Fruit fly (Drosophila melanogaster) whole organism, embryonic: ENCODE results near the gene crol.

Experiments used
- ATbp ChIP-seq: fragments of 200-800 bp; sonication (Bioruptor generic); optimal IDR thresholded peaks from 2 replicates; lab custom pipeline; 2017; ENCODE audit warnings: missing biosample characterization, mild to moderate bottlenecking, missing genetic modification characterization, missing genetic modification reagents
- Atf3 ChIP-seq: fragments of 200-800 bp; sonication (Bioruptor generic); optimal IDR thresholded peaks from 3 replicates; lab custom pipeline; 2016; ENCODE audit warnings: missing biosample characterization, missing genetic modification characterization
- C15 ChIP-seq: fragments of 200-800 bp; sonication (Bioruptor generic); IDR thresholded peaks from 3 replicates; pipeline ENCODE4 v1.3.6; 2022; ENCODE audit warnings: missing biosample characterization, missing genetic modification characterization
- CG10959 ChIP-seq: fragments of 200-800 bp; sonication (Bioruptor generic); IDR thresholded peaks from 2 replicates; pipeline ENCODE4 v1.3.6; 2022; ENCODE audit warnings: missing biosample characterization, missing genetic modification characterization
- CG12071 ChIP-seq: fragments of 200-800 bp; sonication (Bioruptor generic); optimal IDR thresholded peaks from 3 replicates; lab custom pipeline; 2018; ENCODE audit warnings: missing biosample characterization, mild to moderate bottlenecking, missing genetic modification characterization
- CG1233 ChIP-seq: fragments of 200-800 bp; sonication (Bioruptor generic); optimal IDR thresholded peaks from 4 replicates; lab custom pipeline; 2018; ENCODE audit warnings: missing biosample characterization, mild to moderate bottlenecking, missing genetic modification characterization
- CG13424 ChIP-seq: fragments of 200-800 bp; sonication (Bioruptor generic); optimal IDR thresholded peaks from 2 replicates; lab custom pipeline; 2019; ENCODE audit warnings: missing biosample characterization, mild to moderate bottlenecking, missing genetic modification characterization, moderate library complexity
- CG1529 ChIP-seq: fragments of 200-800 bp; sonication (Bioruptor generic); optimal IDR thresholded peaks from 3 replicates; lab custom pipeline; 2018; ENCODE audit warnings: missing biosample characterization, missing genetic modification characterization
- CG15479 ChIP-seq: fragments of 200-800 bp; sonication (Bioruptor generic); optimal IDR thresholded peaks from 3 replicates; lab custom pipeline; 2019; ENCODE audit warnings: missing biosample characterization, mild to moderate bottlenecking, missing genetic modification characterization, moderate library complexity
- CG17361 ChIP-seq: fragments of 200-800 bp; sonication (Bioruptor generic); IDR thresholded peaks from 3 replicates; pipeline ENCODE4 v1.3.6; 2022; ENCODE audit warnings: missing biosample characterization, missing genetic modification characterization
- CG1832 ChIP-seq: fragments of 200-800 bp; sonication (Bioruptor generic); optimal IDR thresholded peaks from 2 replicates; lab custom pipeline; 2017; ENCODE audit warnings: missing biosample characterization, mild to moderate bottlenecking, missing genetic modification characterization, inconsistent platforms
- CG2889 ChIP-seq: fragments of 200-800 bp; sonication (Bioruptor generic); IDR thresholded peaks from 3 replicates; pipeline ENCODE4 v1.3.6; 2022; ENCODE audit warnings: missing biosample characterization, missing genetic modification characterization
- CG4328 ChIP-seq: fragments of 200-800 bp; sonication (Bioruptor generic); optimal IDR thresholded peaks from 3 replicates; lab custom pipeline; 2017; ENCODE audit warnings: missing biosample characterization, missing genetic modification reagents, missing genetic modification characterization
- CG4404 ChIP-seq: fragments of 200-800 bp; sonication (Bioruptor generic); IDR thresholded peaks from 2 replicates; pipeline ENCODE4 v1.3.6; 2022; ENCODE audit warnings: missing biosample characterization, missing genetic modification characterization
- CG6254 ChIP-seq: fragments of 200-800 bp; sonication (Bioruptor generic); optimal IDR thresholded peaks from 3 replicates; lab custom pipeline; 2017; ENCODE audit warnings: mild to moderate bottlenecking, missing biosample characterization, missing genetic modification reagents, missing genetic modification characterization
- CG7357 ChIP-seq: fragments of 200-800 bp; sonication (Bioruptor generic); IDR thresholded peaks from 3 replicates; pipeline ENCODE4 v1.3.6; 2022; ENCODE audit warnings: missing biosample characterization, missing genetic modification characterization
- ERR ChIP-seq: fragments of 200-800 bp; sonication (Bioruptor generic); optimal IDR thresholded peaks from 2 replicates; lab custom pipeline; 2016; ENCODE audit warnings: missing biosample characterization, missing genetic modification characterization
- HLH4C ChIP-seq: fragments of 200-800 bp; sonication (Bioruptor generic); IDR thresholded peaks from 3 replicates; pipeline ENCODE4 v1.3.6; 2022; ENCODE audit warnings: missing biosample characterization, missing genetic modification characterization; ENCODE audit not compliant: partially characterized antibody
- HmgZ ChIP-seq: fragments of 200-800 bp; sonication (Bioruptor generic); optimal IDR thresholded peaks from 2 replicates; lab custom pipeline; 2018; ENCODE audit warnings: missing biosample characterization, mild to moderate bottlenecking, missing genetic modification characterization
- Hr78 ChIP-seq, 2 experiments: fragments of 200-800 bp in 1 of 2; fragments of >200 bp in 1 of 2; sonication (Bioruptor generic) in 1 of 2; optimal IDR thresholded peaks; 2 replicates each; lab custom pipeline; 2017 to 2019; ENCODE audit warnings: missing biosample characterization in 2 of 2, missing genetic modification characterization in 2 of 2, mild to moderate bottlenecking in 1 of 2, moderate library complexity in 1 of 2
- Lhr ChIP-seq: fragments of 200-800 bp; sonication (Bioruptor generic); optimal IDR thresholded peaks from 3 replicates; lab custom pipeline; 2017; ENCODE audit warnings: mild to moderate bottlenecking, missing biosample characterization, missing genetic modification reagents, missing genetic modification characterization
- Lim3 ChIP-seq: fragments of 200-800 bp; sonication (Bioruptor generic); IDR thresholded peaks from 2 replicates; pipeline ENCODE4 v1.3.6; 2022; ENCODE audit warnings: missing biosample characterization, missing genetic modification characterization
- Ptx1 ChIP-seq: fragments of 200-800 bp; sonication (Bioruptor generic); IDR thresholded peaks from 2 replicates; pipeline ENCODE4 v1.3.6; 2022; ENCODE audit warnings: missing biosample characterization, missing genetic modification characterization
- Rx ChIP-seq: fragments of 200-800 bp; sonication (Bioruptor generic); IDR thresholded peaks from 2 replicates; pipeline ENCODE4 v1.3.6; 2022; ENCODE audit warnings: missing biosample characterization, missing genetic modification characterization
- Scr ChIP-seq: fragments of 200-800 bp; sonication (Bioruptor generic); IDR thresholded peaks from 2 replicates; pipeline ENCODE4 v1.3.6; 2022; ENCODE audit warnings: missing biosample characterization, missing genetic modification characterization; ENCODE audit not compliant: partially characterized antibody
- Sry-δ ChIP-seq: fragments of 200-800 bp; sonication (Bioruptor generic); optimal IDR thresholded peaks from 2 replicates; lab custom pipeline; 2016; ENCODE audit warnings: missing biosample characterization, missing genetic modification characterization
- az2 ChIP-seq: fragments of 200-800 bp; sonication (Bioruptor generic); optimal IDR thresholded peaks from 3 replicates; lab custom pipeline; 2016; ENCODE audit warnings: missing biosample characterization, missing genetic modification characterization
- dpn ChIP-seq, 2 experiments: fragments of 200-800 bp; sonication (Bioruptor generic); optimal IDR thresholded peaks; 3 replicates each; lab custom pipeline; 2016; ENCODE audit warnings: missing biosample characterization in 2 of 2, missing genetic modification characterization in 2 of 2
- dysf ChIP-seq: fragments of 200-800 bp; sonication (Bioruptor generic); IDR thresholded peaks from 3 replicates; pipeline ENCODE4 v1.3.6; 2022; ENCODE audit warnings: missing biosample characterization, missing genetic modification characterization
- exex ChIP-seq: fragments of 200-800 bp; sonication (Bioruptor generic); optimal IDR thresholded peaks from 4 replicates; lab custom pipeline; 2018; ENCODE audit warnings: missing biosample characterization, mild to moderate bottlenecking, missing genetic modification characterization, moderate library complexity
- gsb-n ChIP-seq: fragments of 200-800 bp; sonication (Bioruptor generic); optimal IDR thresholded peaks from 3 replicates; lab custom pipeline; 2018; ENCODE audit warnings: missing biosample characterization, mild to moderate bottlenecking, missing genetic modification characterization
- h ChIP-seq: fragments of >200 bp; optimal IDR thresholded peaks from 2 replicates; lab custom pipeline; 2017
- knrl ChIP-seq: fragments of 200-800 bp; sonication (Bioruptor generic); IDR thresholded peaks from 3 replicates; pipeline ENCODE4 v1.3.6; 2022; ENCODE audit warnings: missing biosample characterization, missing genetic modification characterization; ENCODE audit not compliant: partially characterized antibody
- lab ChIP-seq: fragments of 200-800 bp; sonication (Bioruptor generic); optimal IDR thresholded peaks from 3 replicates; lab custom pipeline; 2017; ENCODE audit warnings: missing biosample characterization, missing genetic modification characterization, mild to moderate bottlenecking, moderate library complexity, missing genetic modification reagents
- nmo ChIP-seq: fragments of 200-800 bp; sonication (Bioruptor generic); optimal IDR thresholded peaks from 2 replicates; lab custom pipeline; 2018; ENCODE audit warnings: missing biosample characterization, mild to moderate bottlenecking, missing genetic modification characterization, moderate library complexity
- pnt ChIP-seq: fragments of 200-800 bp; sonication (Bioruptor generic); optimal IDR thresholded peaks from 3 replicates; lab custom pipeline; 2016; ENCODE audit warnings: missing biosample characterization, missing genetic modification characterization
- repo ChIP-seq: fragments of 200-800 bp; sonication (Bioruptor generic); optimal IDR thresholded peaks from 2 replicates; lab custom pipeline; 2016; ENCODE audit warnings: missing biosample characterization, missing genetic modification characterization
- sens ChIP-seq: fragments of 200-800 bp; sonication (Bioruptor generic); peaks from one replicate; lab custom pipeline; 2016; ENCODE audit warnings: missing biosample characterization, missing genetic modification characterization
- sob ChIP-seq: fragments of 200-800 bp; sonication (Bioruptor generic); IDR thresholded peaks from 2 replicates; pipeline ENCODE4 v1.3.6; 2022; ENCODE audit warnings: missing biosample characterization, missing genetic modification characterization
- stc ChIP-seq: fragments of 200-800 bp; sonication (Bioruptor generic); IDR thresholded peaks from 2 replicates; pipeline ENCODE4 v1.3.6; 2022; ENCODE audit warnings: missing biosample characterization, missing genetic modification characterization
- tin ChIP-seq: fragments of 200-800 bp; sonication (Bioruptor generic); optimal IDR thresholded peaks from 3 replicates; lab custom pipeline; 2016; ENCODE audit warnings: missing biosample characterization, missing genetic modification characterization
- tna ChIP-seq: fragments of 200-800 bp; sonication (Bioruptor generic); IDR thresholded peaks from 2 replicates; pipeline ENCODE4 v1.3.6; 2022; ENCODE audit warnings: missing biosample characterization, missing genetic modification characterization; ENCODE audit not compliant: partially characterized antibody
- tup ChIP-seq: fragments of 200-800 bp; sonication (Bioruptor generic); optimal IDR thresholded peaks from 2 replicates; lab custom pipeline; 2016; ENCODE audit warnings: missing biosample characterization, mild to moderate bottlenecking, missing genetic modification characterization, moderate library complexity
- twi ChIP-seq: fragments of 200-800 bp; optimal IDR thresholded peaks from 2 replicates; lab custom pipeline; 2019; ENCODE audit warnings: missing biosample characterization, mild to moderate bottlenecking, missing genetic modification characterization, moderate library complexity
- unc-4 ChIP-seq: fragments of 200-800 bp; sonication (Bioruptor generic); IDR thresholded peaks from 2 replicates; pipeline ENCODE4 v1.3.6; 2022; ENCODE audit warnings: missing biosample characterization, missing genetic modification characterization; ENCODE audit not compliant: partially characterized antibody
- wor ChIP-seq: fragments of 200-800 bp; sonication (Bioruptor generic); IDR thresholded peaks from 2 replicates; pipeline ENCODE4 v1.3.6; 2022; ENCODE audit warnings: missing biosample characterization, missing genetic modification characterization
- zen2 ChIP-seq: fragments of 200-800 bp; sonication (Bioruptor generic); IDR thresholded peaks from 3 replicates; pipeline ENCODE4 v1.3.6; 2022; ENCODE audit warnings: missing biosample characterization, missing genetic modification characterization; ENCODE audit not compliant: partially characterized antibody

The crol gene

DNA sequence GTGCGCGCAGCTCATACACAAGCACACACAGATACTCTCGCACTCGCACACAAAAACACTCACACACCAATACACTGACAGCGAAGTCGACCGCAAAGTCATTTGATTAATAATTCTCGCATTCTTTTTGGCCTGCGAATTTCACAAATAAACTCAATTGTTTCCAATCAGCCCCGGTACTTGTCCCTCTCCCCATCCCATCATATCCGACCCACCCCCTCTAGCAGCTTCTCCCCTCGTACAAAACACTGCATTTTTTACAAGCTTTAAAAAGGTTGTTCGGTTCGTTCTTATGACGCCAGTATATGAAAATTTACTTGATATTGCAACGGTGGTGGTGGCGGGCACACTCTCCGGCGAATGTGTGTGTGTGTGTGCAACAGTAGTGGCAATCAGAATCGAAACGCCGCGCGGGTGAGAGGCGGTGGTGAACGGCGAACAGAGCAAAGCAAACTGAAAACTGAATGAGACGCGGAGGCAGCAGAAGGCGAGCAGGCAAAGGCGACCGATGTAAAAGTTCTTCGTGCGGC is 1.5 kb downstream of the crol start (continued):
- TF ChIP-seq zen2 (GFP tag; lab: Robert Waterston, UW) (0 out of 3 replicates have a peak, but pooled peaks have one; percentile 31), dpn (GFP tag; optimal IDR thresholded peaks at IDR 0.05; lab: Kevin White, UChicago) (peak in 1 of 2 experiments; percentile 5), CG6254 (GFP tag; lab: Kevin White, UChicago) (no peak), tna (GFP tag; lab: Robert Waterston, UW) (no peak), CG1529 (GFP tag; lab: Kevin White, UChicago) (no peak), CG1233 (GFP tag; lab: Kevin White, UChicago) (no peak), Atf3 (no peak), Scr (GFP tag; lab: Robert Waterston, UW) (no peak; the same call in 1 of the 2 replicates), wor (no peak), CG17361 (GFP tag; lab: Robert Waterston, UW) (no peak), az2 (no peak), CG2889 (no peak), Sry-δ (GFP tag; lab: Kevin White, UChicago) (no peak)

dm6 chr2L:11806701-11807674 is 2.2 kb downstream of the crol start:
- TF ChIP-seq CG15479 (GFP tag; lab: Kevin White, UChicago) (peak; percentile 17), tin (no peak), sens (GFP tag; lab: Kevin White, UChicago) (peak; percentile 82), Rx (GFP tag; lab: Robert Waterston, UW) (no peak), sob (GFP tag; lab: Robert Waterston, UW) (peak; percentile 30; the same call in 1 of the 2 replicates), Atf3 (no peak), pnt (GFP tag; lab: Kevin White, UChicago) (no peak), unc-4 (GFP tag; lab: Robert Waterston, UW) (peak; percentile 48), CG10959 (GFP tag; lab: Robert Waterston, UW) (no peak), HmgZ (tag; lab: Kevin White, UChicago) (peak; percentile 81), exex (tag; lab: Kevin White, UChicago) (peak; percentile 25), Ptx1 (GFP tag; lab: Robert Waterston, UW) (no peak), CG7357 (GFP tag; lab: Robert Waterston, UW) (no peak), gsb-n (no peak), nmo (GFP tag; lab: Kevin White, UChicago) (no peak), h (lab: Kevin White, UChicago) (no peak), CG4328 (no peak), knrl (GFP tag; lab: Robert Waterston, UW) (no peak), CG12071 (GFP tag; lab: Kevin White, UChicago) (peak; percentile 34), CG1832 (peak; percentile 88), ERR (GFP tag; lab: Kevin White, UChicago) (peak; percentile 15), repo (GFP tag; lab: Kevin White, UChicago) (no peak), Hr78 (GFP tag; optimal IDR thresholded peaks at IDR 0.05; lab: Kevin White, UChicago) (no peak), Lhr (GFP tag; lab: Kevin White, UChicago) (no peak), HLH4C (GFP tag; lab: Robert Waterston, UW) (no peak; the same call in 2 of the 3 replicates), dysf (GFP tag; lab: Robert Waterston, UW) (no peak; the same call in 2 of the 3 replicates), ATbp (GFP tag; lab: Kevin White, UChicago) (no peak), C15 (GFP tag; lab: Robert Waterston, UW) (no peak), CG4404 (GFP tag; lab: Robert Waterston, UW) (no peak), stc (GFP tag; lab: Robert Waterston, UW) (no peak), CG13424 (tag; lab: Kevin White, UChicago) (no peak), lab (GFP tag; lab: Kevin White, UChicago) (no peak), tup (no peak), Lim3 (GFP tag; lab: Robert Waterston, UW) (no peak), twi (no peak)
